Worm (Caenorhabditis elegans) whole organism, L4 larva: ENCODE data around the gene srw-98.

Source experiments
- F49E8.2 ChIP-seq: sonication (generic microtip); optimal IDR thresholded peaks from 2 replicates; lab custom pipeline; 2016; ENCODE audit warnings: missing compliant biosample characterization, mild to moderate bottlenecking, missing genetic modification characterization, borderline replicate concordance
- aha-1 ChIP-seq: fragments of 150-350 bp; peaks from one replicate; lab custom pipeline; 2014; ENCODE audit warnings: missing biosample characterization, missing genetic modification characterization
- fkh-10 ChIP-seq: fragments of 150-350 bp; optimal IDR thresholded peaks from 2 replicates; lab custom pipeline; 2014; ENCODE audit warnings: missing biosample characterization, missing genetic modification reagents, missing genetic modification characterization
- fos-1 ChIP-seq: fragments of 150-350 bp; optimal IDR thresholded peaks from 2 replicates; lab custom pipeline; 2014; ENCODE audit warnings: missing biosample characterization, missing genetic modification characterization
- lin-38 ChIP-seq: fragments of 200-800 bp; sonication (Bioruptor generic); IDR thresholded peaks from 2 replicates; pipeline ENCODE4 v1.3.6; 2022; ENCODE audit warnings: missing genetic modification reagents, missing genetic modification characterization, missing compliant biosample characterization
- lin-39 ChIP-seq: fragments of 150-350 bp; optimal IDR thresholded peaks from 2 replicates; lab custom pipeline; 2014; ENCODE audit warnings: missing biosample characterization, missing genetic modification reagents, missing genetic modification characterization
- mxl-3 ChIP-seq: fragments of 200-800 bp; sonication (Bioruptor generic); optimal IDR thresholded peaks from 2 replicates; lab custom pipeline; 2018; ENCODE audit warnings: mild to moderate bottlenecking, missing genetic modification characterization, missing compliant biosample characterization
- nhr-77 ChIP-seq: fragments of 150-350 bp; optimal IDR thresholded peaks from 2 replicates; lab custom pipeline; 2014; ENCODE audit warnings: missing biosample characterization, missing genetic modification characterization

ce11 chrV:1662270-1662669, 15.9 kb downstream of the srw-98 start, which contains the start of gene irld-40:
- no peak for TF ChIP-seq lin-38 (GFP tag; lab: Robert Waterston, UW)
- no peak for TF ChIP-seq lin-39 (tag; lab: Kevin White, UChicago)
- no peak for TF ChIP-seq F49E8.2 (tag; lab: Kevin White, UChicago)
- TF ChIP-seq fos-1 (tag; lab: Kevin White, UChicago): no peak
- no peak for TF ChIP-seq nhr-77 (tag; lab: Kevin White, UChicago)
- no peak for TF ChIP-seq fkh-10
- TF ChIP-seq aha-1 (tag; lab: Kevin White, UChicago): no peak
- no peak for TF ChIP-seq mxl-3 (GFP tag; lab: Kevin White, UChicago)
